Worm (Caenorhabditis elegans): ENCODE results near the gene F28C6.10.

Gene F28C6.10

DNA sequence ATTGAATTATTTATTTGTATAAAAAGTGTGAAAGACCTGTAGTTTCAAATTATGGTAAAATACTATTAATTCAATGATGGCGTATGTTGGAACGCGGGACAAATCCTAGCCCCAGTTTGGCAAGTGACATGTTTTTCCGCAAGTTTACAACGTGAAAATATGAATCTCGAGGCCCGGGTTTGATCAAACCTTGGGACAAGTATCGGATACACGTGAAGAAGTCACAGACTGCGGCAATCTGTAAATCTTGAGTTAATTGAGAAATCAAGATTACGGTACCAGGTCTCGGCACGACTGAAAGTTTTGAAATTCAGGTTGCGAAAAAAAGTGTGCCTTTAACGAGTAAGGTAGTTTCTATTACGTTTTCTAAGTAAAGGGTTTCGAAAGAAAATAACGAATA lies 24.7 kb upstream of the F28C6.10 start:
- TF ChIP-seq pqm-1 (tag; optimal IDR thresholded peaks at IDR 0.05) (no peak), nhr-77 (tag; optimal IDR thresholded peaks at IDR 0.05) (no peak), unc-62 (GFP tag; optimal IDR thresholded peaks at IDR 0.05) (no peak), mdl-1 (tag; optimal IDR thresholded peaks at IDR 0.05) (no peak), nhr-12 (tag; optimal IDR thresholded peaks at IDR 0.05) (no peak), elt-1 (tag; optimal IDR thresholded peaks at IDR 0.05) (no peak), ama-1 (optimal IDR thresholded peaks at IDR 0.05) (no peak), pha-4 (tag; optimal IDR thresholded peaks at IDR 0.05) (no peak), nhr-11 (tag; optimal IDR thresholded peaks at IDR 0.05) (no peak), zag-1 (tag; optimal IDR thresholded peaks at IDR 0.05) (no peak), eor-1 (tag; optimal IDR thresholded peaks at IDR 0.05) (no peak), nhr-43 (tag; optimal IDR thresholded peaks at IDR 0.05; ENCODE audit: poor library complexity, severe bottlenecking) (no peak)

ce11 chrII:8585036-8585627 lies 22.6 kb upstream of the F28C6.10 start, which contains the start of gene F54C9.11:
TSS of gene F54C9.11 (minus strand) at chrII:8585086.
- peak; percentile 42 for TF ChIP-seq egl-5 (tag; optimal IDR thresholded peaks at IDR 0.05)
- peak; percentile 47 for TF ChIP-seq nfya-1 (tag; optimal IDR thresholded peaks at IDR 0.05; ENCODE audit: insufficient read depth)
- no peak for TF ChIP-seq hmg-11 (tag; optimal IDR thresholded peaks at IDR 0.05)

ce11 chrII:8585921-8586320 lies 21.8 kb upstream of the F28C6.10 start:
- TF ChIP-seq nhr-76 (tag; optimal IDR thresholded peaks at IDR 0.05) (no peak), unc-62 (GFP tag; optimal IDR thresholded peaks at IDR 0.05) (no peak), nhr-11 (tag; optimal IDR thresholded peaks at IDR 0.05) (no peak), nhr-25 (tag; optimal IDR thresholded peaks at IDR 0.05) (peak; percentile 56)

DNA sequence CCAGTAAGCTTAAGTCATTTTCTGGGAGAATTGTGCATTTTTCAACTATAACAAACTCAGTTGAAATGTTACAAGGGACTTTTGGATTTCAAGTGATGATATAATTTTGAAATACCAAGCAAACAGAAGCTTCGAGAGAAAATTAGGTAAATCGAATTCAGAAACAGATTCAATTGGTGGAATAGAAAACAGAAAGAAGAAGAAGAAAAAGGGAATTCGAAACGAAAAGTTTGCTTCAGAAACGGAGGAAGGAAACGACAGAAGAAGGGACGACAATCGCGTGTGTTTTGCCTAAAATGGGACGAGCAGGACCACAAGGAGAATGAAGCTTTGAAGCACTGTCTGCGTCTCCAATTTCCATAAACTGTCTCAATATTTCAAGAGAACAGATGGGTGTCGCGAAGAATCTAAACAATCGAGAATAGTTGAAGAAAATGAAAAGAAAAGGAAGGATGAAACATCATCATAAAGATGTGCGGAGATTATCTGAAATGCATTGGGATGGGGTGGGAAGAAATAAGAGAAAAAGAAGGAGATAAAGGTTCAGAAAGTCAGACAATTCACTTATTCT lies 20.0 kb upstream of the F28C6.10 start:
- TF ChIP-seq nhr-12 (tag; optimal IDR thresholded peaks at IDR 0.05): no peak
- TF ChIP-seq elt-1 (tag; optimal IDR thresholded peaks at IDR 0.05): peak; percentile 64
- TF ChIP-seq lin-39 (tag; optimal IDR thresholded peaks at IDR 0.05): peak; percentile 18
- no peak for TF ChIP-seq hmg-11 (tag; optimal IDR thresholded peaks at IDR 0.05)
- no peak for TF ChIP-seq nhr-67 (tag; optimal IDR thresholded peaks at IDR 0.05)
- no peak for TF ChIP-seq mdl-1 (tag; optimal IDR thresholded peaks at IDR 0.05)
- peak; percentile 14 for TF ChIP-seq nfya-1 (tag; optimal IDR thresholded peaks at IDR 0.05; ENCODE audit: insufficient read depth)

DNA sequence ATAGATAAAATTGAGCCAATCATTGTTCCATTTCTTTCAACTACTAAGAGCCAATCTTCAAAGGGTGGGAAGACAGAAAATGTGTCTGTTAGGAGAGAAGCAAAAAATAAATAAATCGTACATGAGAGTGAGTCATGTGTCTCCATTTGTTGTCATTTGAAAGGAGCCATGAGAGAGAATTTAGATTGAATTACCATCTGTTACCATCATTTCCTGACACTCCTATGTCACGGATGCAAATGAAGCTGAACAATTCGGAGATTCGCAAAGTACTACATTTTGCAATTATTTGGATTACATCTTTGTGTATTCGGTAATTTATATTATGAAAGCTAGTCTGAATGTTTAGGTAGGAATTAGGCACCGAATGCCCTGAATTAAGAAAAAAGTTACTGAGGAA lies 19.3 kb upstream of the F28C6.10 start:
- TF ChIP-seq nhr-67 (tag; optimal IDR thresholded peaks at IDR 0.05): no peak
- no peak for TF ChIP-seq snpc-4 (tag; optimal IDR thresholded peaks at IDR 0.05)
- no peak for TF ChIP-seq R02D3.7 (tag; optimal IDR thresholded peaks at IDR 0.05)
- TF ChIP-seq tbx-2 (tag; optimal IDR thresholded peaks at IDR 0.05): no peak
- TF ChIP-seq ceh-82 (tag; optimal IDR thresholded peaks at IDR 0.05): no peak
- no peak for TF ChIP-seq nhr-25 (tag; optimal IDR thresholded peaks at IDR 0.05)
- TF ChIP-seq pqm-1 (tag; optimal IDR thresholded peaks at IDR 0.05): no peak
- TF ChIP-seq nhr-11 (tag; optimal IDR thresholded peaks at IDR 0.05): no peak
- no peak for TF ChIP-seq eor-1 (tag; optimal IDR thresholded peaks at IDR 0.05)
- TF ChIP-seq nhr-12 (tag; optimal IDR thresholded peaks at IDR 0.05): no peak
- no peak for TF ChIP-seq ama-1 (optimal IDR thresholded peaks at IDR 0.05)
- no peak for TF ChIP-seq nhr-23 (tag; optimal IDR thresholded peaks at IDR 0.05)
- no peak for TF ChIP-seq nhr-237 (tag; optimal IDR thresholded peaks at IDR 0.05)

- TF ChIP-seq nhr-76 (tag; optimal IDR thresholded peaks at IDR 0.05) (no peak), fkh-10 (GFP tag; optimal IDR thresholded peaks at IDR 0.05) (peak; percentile 47), nfya-1 (tag; optimal IDR thresholded peaks at IDR 0.05; ENCODE audit: insufficient read depth) (peak; percentile 30), ceh-9 (tag; optimal IDR thresholded peaks at IDR 0.05) (no peak)
These were observed 18.5 kb upstream of the F28C6.10 start for ce11 chrII:8589227-8589626.

DNA sequence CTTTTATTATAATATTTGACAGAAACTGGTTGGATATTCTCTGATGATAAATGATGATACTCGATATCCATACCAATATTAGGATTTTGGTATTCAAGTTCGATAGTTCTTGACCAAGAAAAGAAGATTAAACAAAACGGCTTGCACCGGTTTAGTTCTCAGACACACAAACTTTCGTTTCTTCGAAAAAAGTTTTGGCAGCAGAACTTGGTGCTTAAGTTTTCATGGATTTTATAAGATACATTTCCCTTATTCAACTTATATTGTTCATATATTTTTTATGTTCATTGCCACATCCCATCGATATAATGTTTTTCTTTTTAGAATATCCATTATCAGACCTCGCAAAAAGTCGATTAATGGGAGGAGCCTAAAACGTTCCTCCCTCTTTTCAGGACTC lies 17.1 kb upstream of the F28C6.10 start, which contains the start of gene aptf-4:
Gene aptf-4, plus strand, starts transcription at position 301 of the 400 bp plus-strand sequence.
- TF ChIP-seq hmg-11 (tag; optimal IDR thresholded peaks at IDR 0.05) (no peak), ama-1 (optimal IDR thresholded peaks at IDR 0.05) (no peak), nhr-76 (tag; optimal IDR thresholded peaks at IDR 0.05) (no peak), lin-15B (tag; optimal IDR thresholded peaks at IDR 0.05) (no peak)
